Worm (Caenorhabditis elegans) whole organism, L4 larva: ENCODE measurements around the gene T02G5.3.

Source experiments
- T20F7.1 ChIP-seq: fragments of 200-800 bp; sonication (Bioruptor generic); optimal IDR thresholded peaks from 2 replicates; lab custom pipeline; 2018; ENCODE audit warnings: mild to moderate bottlenecking, missing genetic modification characterization, missing compliant biosample characterization
- Y5F2A.4 ChIP-seq: fragments of 200-800 bp; sonication (Bioruptor generic); optimal IDR thresholded peaks from 2 replicates; lab custom pipeline; 2018; ENCODE audit warnings: mild to moderate bottlenecking, missing genetic modification characterization, missing compliant biosample characterization
- ZK546.5 ChIP-seq, 2 experiments: sonication (generic microtip); optimal IDR thresholded peaks; 2 replicates each; lab custom pipeline; 2017; ENCODE audit warnings: missing biosample characterization in 2 of 2, missing genetic modification characterization in 2 of 2
- ceh-28 ChIP-seq: fragments of 150-350 bp; optimal IDR thresholded peaks from 2 replicates; lab custom pipeline; 2014; ENCODE audit warnings: missing biosample characterization, missing genetic modification reagents, missing genetic modification characterization
- ceh-62 ChIP-seq: sonication (generic microtip); optimal IDR thresholded peaks from 2 replicates; lab custom pipeline; 2017; ENCODE audit warnings: missing biosample characterization, missing genetic modification characterization
- ces-1 ChIP-seq: fragments of 150-350 bp; sonication (generic microtip); optimal IDR thresholded peaks from 4 replicates; lab custom pipeline; 2014; ENCODE audit warnings: missing biosample characterization, missing genetic modification reagents, missing genetic modification characterization
- daf-16 ChIP-seq, 3 experiments: sonication (generic microtip); optimal IDR thresholded peaks; 2 replicates each; lab custom pipeline; 2016 to 2017; ENCODE audit warnings: missing genetic modification characterization in 3 of 3, missing genetic modification reagents in 3 of 3, mild to moderate bottlenecking in 2 of 3, missing compliant biosample characterization in 2 of 3, missing biosample characterization in 1 of 3, moderate library complexity in 1 of 3
- dmd-6 ChIP-seq: fragments of 200-800 bp; sonication (Bioruptor generic); IDR thresholded peaks from 2 replicates; pipeline ENCODE4 v1.3.6; 2022; ENCODE audit warnings: missing genetic modification reagents, missing genetic modification characterization, missing compliant biosample characterization
- dpl-1 ChIP-seq: fragments of 150-350 bp; optimal IDR thresholded peaks from 2 replicates; lab custom pipeline; 2014; ENCODE audit warnings: missing biosample characterization, missing genetic modification reagents, missing genetic modification characterization
- egl-27 ChIP-seq: sonication (generic microtip); optimal IDR thresholded peaks from 3 replicates; lab custom pipeline; 2017; ENCODE audit warnings: missing biosample characterization, missing genetic modification reagents, missing genetic modification characterization
- fkh-10 ChIP-seq: fragments of 150-350 bp; optimal IDR thresholded peaks from 2 replicates; lab custom pipeline; 2014; ENCODE audit warnings: missing biosample characterization, missing genetic modification reagents, missing genetic modification characterization
- hlh-11 ChIP-seq: fragments of 200-800 bp; sonication (Bioruptor generic); optimal IDR thresholded peaks from 2 replicates; lab custom pipeline; 2018; ENCODE audit warnings: mild to moderate bottlenecking, missing genetic modification characterization, missing compliant biosample characterization
- hlh-30 ChIP-seq: sonication (generic microtip); optimal IDR thresholded peaks from 2 replicates; lab custom pipeline; 2017; ENCODE audit warnings: antibody characterized with exemption, mild to moderate bottlenecking, missing genetic modification characterization, missing compliant biosample characterization; ENCODE audit not compliant: insufficient read depth
- hmg-1.1 ChIP-seq: fragments of 200-800 bp; sonication (Bioruptor generic); IDR thresholded peaks from 2 replicates; pipeline ENCODE4 v1.3.6; 2022; ENCODE audit warnings: missing genetic modification reagents, missing genetic modification characterization, missing compliant biosample characterization
- lim-7 ChIP-seq: fragments of 200-800 bp; sonication (Bioruptor generic); IDR thresholded peaks from 2 replicates; pipeline ENCODE4 v1.3.6; 2022; ENCODE audit warnings: missing genetic modification characterization, missing compliant biosample characterization
- lin-1 ChIP-seq: fragments of 200-800 bp; sonication (Bioruptor generic); IDR thresholded peaks from 2 replicates; pipeline ENCODE4 v1.3.6; 2022; ENCODE audit warnings: missing genetic modification reagents, missing genetic modification characterization, missing compliant biosample characterization
- lin-13 ChIP-seq: fragments of 150-350 bp; optimal IDR thresholded peaks from 2 replicates; lab custom pipeline; 2014; ENCODE audit warnings: missing biosample characterization, missing genetic modification reagents, missing genetic modification characterization
- lin-39 ChIP-seq: fragments of 150-350 bp; optimal IDR thresholded peaks from 2 replicates; lab custom pipeline; 2014; ENCODE audit warnings: missing biosample characterization, missing genetic modification reagents, missing genetic modification characterization
- lsy-2 ChIP-seq, 2 experiments: fragments of 150-350 bp in 1 of 2; sonication (generic microtip) in 1 of 2; optimal IDR thresholded peaks; 2 replicates each; lab custom pipeline; 2014 to 2017; ENCODE audit warnings: missing biosample characterization in 2 of 2, missing genetic modification characterization in 2 of 2
- mdt-29 ChIP-seq: fragments of 200-800 bp; sonication (Bioruptor generic); IDR thresholded peaks from 2 replicates; pipeline ENCODE4 v1.3.6; 2022; ENCODE audit warnings: missing genetic modification reagents, missing genetic modification characterization, missing compliant biosample characterization
- mes-2 ChIP-seq: sonication (generic microtip); optimal IDR thresholded peaks from 2 replicates; lab custom pipeline; 2016; ENCODE audit warnings: missing genotype, mild to moderate bottlenecking, missing genetic modification characterization, missing compliant biosample characterization; ENCODE audit not compliant: poor library complexity, severe bottlenecking
- mxl-3 ChIP-seq: fragments of 200-800 bp; sonication (Bioruptor generic); optimal IDR thresholded peaks from 2 replicates; lab custom pipeline; 2018; ENCODE audit warnings: mild to moderate bottlenecking, missing genetic modification characterization, missing compliant biosample characterization
- nhr-10 ChIP-seq: fragments of 150-350 bp; optimal IDR thresholded peaks from 2 replicates; lab custom pipeline; 2014; ENCODE audit warnings: missing biosample characterization, missing genetic modification characterization
- nhr-11 ChIP-seq: fragments of 150-350 bp; optimal IDR thresholded peaks from 2 replicates; lab custom pipeline; 2014; ENCODE audit warnings: missing biosample characterization, missing genetic modification characterization
- nhr-237 ChIP-seq: sonication (generic microtip); optimal IDR thresholded peaks from 2 replicates; lab custom pipeline; 2017; ENCODE audit warnings: missing biosample characterization, missing genetic modification characterization
- nhr-25 ChIP-seq: sonication (generic microtip); optimal IDR thresholded peaks from 2 replicates; lab custom pipeline; 2017; ENCODE audit warnings: missing genetic modification characterization, mild to moderate bottlenecking, missing compliant biosample characterization, antibody characterized with exemption, moderate library complexity, borderline replicate concordance; ENCODE audit not compliant: insufficient read depth
- nhr-28 ChIP-seq: fragments of 150-350 bp; optimal IDR thresholded peaks from 2 replicates; lab custom pipeline; 2014; ENCODE audit warnings: missing biosample characterization, missing genetic modification characterization
- nhr-42 ChIP-seq: fragments of 200-800 bp; sonication (Bioruptor generic); IDR thresholded peaks from 2 replicates; pipeline ENCODE4 v1.3.6; 2022; ENCODE audit warnings: missing genetic modification characterization, missing compliant biosample characterization
- snpc-1.2 ChIP-seq: fragments of 200-800 bp; sonication (Bioruptor generic); IDR thresholded peaks from 2 replicates; pipeline ENCODE4 v1.3.6; 2022; ENCODE audit warnings: missing genetic modification reagents, missing genetic modification characterization, missing compliant biosample characterization
- snpc-4 ChIP-seq: fragments of 150-350 bp; optimal IDR thresholded peaks from 2 replicates; lab custom pipeline; 2014; ENCODE audit warnings: missing biosample characterization, missing genetic modification characterization
- spr-3 ChIP-seq: fragments of 200-800 bp; sonication (Bioruptor generic); optimal IDR thresholded peaks from 2 replicates; lab custom pipeline; 2018; ENCODE audit warnings: mild to moderate bottlenecking, missing genetic modification characterization, missing compliant biosample characterization
- tag-97 ChIP-seq: fragments of 200-800 bp; sonication (Bioruptor generic); IDR thresholded peaks from 2 replicates; pipeline ENCODE4 v1.3.6; 2022; ENCODE audit warnings: missing genetic modification characterization, missing compliant biosample characterization
- unc-62 ChIP-seq, 3 experiments: fragments of 150-350 bp in 1 of 3; sonication (generic microtip); optimal IDR thresholded peaks in 2 of 3; peaks in 1 of 3; 1 replicate in 1 of 3; 2 replicates in 2 of 3; lab custom pipeline; 2014 to 2017; ENCODE audit warnings: missing biosample characterization in 3 of 3, missing genetic modification characterization in 3 of 3, missing genetic modification reagents in 3 of 3, missing genotype in 1 of 3
- zag-1 ChIP-seq: fragments of 150-350 bp; optimal IDR thresholded peaks from 2 replicates; lab custom pipeline; 2014; ENCODE audit warnings: missing biosample characterization, missing genetic modification characterization

Gene T02G5.3

ce11 chrII:7111012-7111656 is 17.9 kb downstream of the T02G5.3 start:
- TF ChIP-seq unc-62 (GFP tag; optimal IDR thresholded peaks at IDR 0.05 in 1 of 2; lab: Kevin White, UChicago) (peak in 1 of 2 experiments; percentile 95), unc-62 (tag; optimal IDR thresholded peaks at IDR 0.05; lab: Kevin White, UChicago) (no peak), lsy-2 (tag; optimal IDR thresholded peaks at IDR 0.05; lab: Kevin White, UChicago) (peak in 1 of 2 experiments; percentile 53), hmg-1.1 (0 out of 2 replicates have a peak, but pooled peaks have one; percentile 9), ZK546.5 (tag; optimal IDR thresholded peaks at IDR 0.05; lab: Kevin White, UChicago) (no peak), fkh-10 (GFP tag; lab: Kevin White, UChicago) (peak; percentile 45)
- TF ChIP-seq, all 104 proteins: peak for 4

- TF ChIP-seq dpl-1, result peak; percentile 25
- TF ChIP-seq daf-16 (GFP tag; optimal IDR thresholded peaks at IDR 0.05; lab: Kevin White, UChicago), result no peak
- peak; percentile 13 for TF ChIP-seq daf-16 (tag; optimal IDR thresholded peaks at IDR 0.05; lab: Kevin White, UChicago)
- no peak for TF ChIP-seq zag-1 (tag; lab: Kevin White, UChicago)
- peak; percentile 3 for TF ChIP-seq hlh-11 (tag; lab: Kevin White, UChicago)
- peak; percentile 72 for TF ChIP-seq mes-2
- TF ChIP-seq lin-13 (GFP tag; lab: Kevin White, UChicago), result peak; percentile 15
- peak; percentile 33 for TF ChIP-seq nhr-28 (tag; lab: Kevin White, UChicago)
- no peak for TF ChIP-seq ces-1 (GFP tag; lab: Kevin White, UChicago)
- 0 out of 2 replicates have a peak, but pooled peaks have one; percentile 17 for TF ChIP-seq hmg-1.1
- peak; percentile 69 for TF ChIP-seq T20F7.1 (GFP tag; lab: Kevin White, UChicago)
- peak; percentile 7 for TF ChIP-seq hlh-30 (tag; lab: Kevin White, UChicago)
- TF ChIP-seq lsy-2 (tag; optimal IDR thresholded peaks at IDR 0.05; lab: Kevin White, UChicago), result peak; percentile 92 to 99
- TF ChIP-seq ZK546.5 (tag; optimal IDR thresholded peaks at IDR 0.05; lab: Kevin White, UChicago), result peak in 1 of 2 experiments; percentile 22
- no peak for TF ChIP-seq spr-3 (GFP tag; lab: Kevin White, UChicago)
These were observed 18.5 kb downstream of the T02G5.3 start, which contains the start of gene F10E7.5 for ce11 chrII:7111657-7112049. Gene F10E7.5 (plus strand): TSS chrII:7111978.

ce11 chrII:7112780-7113179 is 19.6 kb downstream of the T02G5.3 start, which contains the start of gene F10E7.6:
Gene F10E7.6 (plus strand): TSS chrII:7113080.
- TF ChIP-seq ZK546.5 (tag; optimal IDR thresholded peaks at IDR 0.05; lab: Kevin White, UChicago) (no peak), mxl-3 (GFP tag; lab: Kevin White, UChicago) (no peak), unc-62 (GFP tag; optimal IDR thresholded peaks at IDR 0.05 in 1 of 2; lab: Kevin White, UChicago) (peak in 1 of 2 experiments; percentile 63), unc-62 (tag; optimal IDR thresholded peaks at IDR 0.05; lab: Kevin White, UChicago) (no peak), T20F7.1 (GFP tag; lab: Kevin White, UChicago) (no peak)

ce11 chrII:7115638-7116037 is 22.4 kb downstream of the T02G5.3 start, which contains the start of gene cutl-5:
Gene cutl-5 (minus strand): TSS chrII:7115906.
- TF ChIP-seq nhr-10 (no peak), zag-1 (tag; lab: Kevin White, UChicago) (no peak), lin-1 (no peak), nhr-11 (tag; lab: Kevin White, UChicago) (no peak), unc-62 (GFP tag; optimal IDR thresholded peaks at IDR 0.05 in 1 of 2; lab: Kevin White, UChicago) (peak in 1 of 2 experiments; percentile 93), unc-62 (tag; optimal IDR thresholded peaks at IDR 0.05; lab: Kevin White, UChicago) (no peak), egl-27 (tag; lab: Kevin White, UChicago) (no peak)

ce11 chrII:7116350-7116749 is 23.2 kb downstream of the T02G5.3 start, which contains the start of gene spon-1:
Gene spon-1 (plus strand): TSS chrII:7116557.
- TF ChIP-seq tag-97 (GFP tag; lab: Robert Waterston, UW) (no peak), lin-13 (GFP tag; lab: Kevin White, UChicago) (no peak), ces-1 (GFP tag; lab: Kevin White, UChicago) (no peak), T20F7.1 (GFP tag; lab: Kevin White, UChicago) (no peak), mdt-29 (GFP tag; lab: Robert Waterston, UW) (no peak), lin-39 (tag; lab: Kevin White, UChicago) (no peak), egl-27 (tag; lab: Kevin White, UChicago) (no peak), nhr-237 (tag; lab: Kevin White, UChicago) (no peak), dmd-6 (GFP tag; lab: Robert Waterston, UW) (no peak), snpc-1.2 (GFP tag; lab: Robert Waterston, UW) (no peak), nhr-42 (GFP tag; lab: Robert Waterston, UW) (no peak), nhr-25 (tag; lab: Kevin White, UChicago) (no peak), ceh-62 (no peak), mxl-3 (GFP tag; lab: Kevin White, UChicago) (no peak), ceh-28 (tag; lab: Kevin White, UChicago) (no peak), lim-7 (GFP tag; lab: Robert Waterston, UW) (no peak), Y5F2A.4 (no peak), snpc-4 (no peak)
- TF ChIP-seq, all 104 proteins: peak for 0
